Fruit fly (Drosophila melanogaster) whole organism, wandering third instar larva: ENCODE results near the gene CG18404.

Experiments used
- CrebA ChIP-seq: fragments of 200-800 bp; sonication (Bioruptor generic); optimal IDR thresholded peaks from 2 replicates; lab custom pipeline; 2016; ENCODE audit warnings: missing biosample characterization, mild to moderate bottlenecking, missing genetic modification characterization, borderline replicate concordance
- Dif ChIP-seq: fragments of 200-275, 200-300 bp; sonication (Bioruptor generic); optimal IDR thresholded peaks from 2 replicates; lab custom pipeline; 2018; ENCODE audit warnings: missing biosample characterization, missing genetic modification characterization; ENCODE audit not compliant: partially characterized antibody
- Hr78 ChIP-seq: fragments of >200 bp; optimal IDR thresholded peaks from 2 replicates; lab custom pipeline; 2017; ENCODE audit warnings: missing biosample characterization, missing genetic modification characterization
- Jra ChIP-seq: sonication (Bioruptor generic); optimal IDR thresholded peaks from 2 replicates; lab custom pipeline; 2016; ENCODE audit warnings: missing biosample characterization, missing genetic modification characterization
- Sp1 ChIP-seq: fragments of 200-800 bp; sonication (Bioruptor generic); optimal IDR thresholded peaks from 3 replicates; lab custom pipeline; 2019; ENCODE audit warnings: missing biosample characterization, mild to moderate bottlenecking, missing genetic modification characterization, moderate library complexity
- br ChIP-seq: fragments of 200-800 bp; sonication (Bioruptor generic); optimal IDR thresholded peaks from 2 replicates; lab custom pipeline; 2016; ENCODE audit warnings: missing biosample characterization, missing genetic modification characterization
- brk ChIP-seq: fragments of 200-800 bp; sonication (Bioruptor generic); optimal IDR thresholded peaks from 2 replicates; lab custom pipeline; 2016; ENCODE audit warnings: missing biosample characterization, mild to moderate bottlenecking, missing genetic modification characterization
- lola ChIP-seq: fragments of >200 bp; optimal IDR thresholded peaks from 2 replicates; lab custom pipeline; 2017; ENCODE audit warnings: missing biosample characterization, missing genetic modification characterization
- psq ChIP-seq: fragments of 200-800 bp; sonication (Bioruptor generic); optimal IDR thresholded peaks from 3 replicates; lab custom pipeline; 2017; ENCODE audit warnings: missing biosample characterization, mild to moderate bottlenecking, missing genetic modification characterization, moderate library complexity
- rgr ChIP-seq: fragments of 200-800 bp; sonication (Bioruptor generic); optimal IDR thresholded peaks from 3 replicates; lab custom pipeline; 2016; ENCODE audit warnings: missing biosample characterization, mild to moderate bottlenecking, missing genetic modification characterization

DNA sequence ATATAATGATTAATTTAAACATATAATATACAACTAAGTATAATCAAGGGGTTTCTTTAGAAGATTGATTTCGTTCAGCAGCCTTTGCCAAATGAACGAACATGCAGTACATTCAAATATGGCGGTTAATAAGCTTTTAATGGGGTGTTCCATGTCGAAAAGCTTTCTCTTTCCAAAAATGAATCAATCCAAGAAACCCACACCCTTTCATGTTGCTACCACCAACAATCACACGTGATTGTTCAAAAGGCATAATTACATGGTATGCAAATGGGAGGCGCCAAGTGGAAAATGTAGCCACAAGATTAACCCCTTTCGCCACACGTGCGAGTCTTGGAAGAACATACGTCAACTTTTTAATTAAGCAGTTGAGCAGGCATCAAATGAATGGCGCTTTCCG is 47.0 kb upstream of the CG18404 start:
- no peak for TF ChIP-seq psq (GFP tag; lab: Kevin White, UChicago)
- TF ChIP-seq CrebA (GFP tag; lab: Kevin White, UChicago) = no peak
- no peak for TF ChIP-seq rgr (GFP tag; lab: Kevin White, UChicago)
- no peak for TF ChIP-seq Sp1
- TF ChIP-seq br = no peak
- TF ChIP-seq Dif = no peak
- TF ChIP-seq Hr78 = no peak
- no peak for TF ChIP-seq Jra (GFP tag; lab: Kevin White, UChicago)
- no peak for TF ChIP-seq brk
- TF ChIP-seq lola (GFP tag; lab: Kevin White, UChicago) = no peak
